Worm (Caenorhabditis elegans) whole organism, L4/young adult: Measurements from ENCODE around the gene W02D7.8.
"Not testable (repeated sequence)": the region's sequence is repeated elsewhere in the genome, so short reads cannot be mapped to it uniquely, and the experiment has no call there.

ENCODE experiments used
- W03F9.2 ChIP-seq: fragments of 150-350 bp; optimal IDR thresholded peaks from 2 replicates; lab custom pipeline; 2014; ENCODE audit warnings: missing biosample characterization, missing genetic modification characterization
- dao-5 ChIP-seq: sonication (generic microtip); optimal IDR thresholded peaks from 2 replicates; lab custom pipeline; 2016; ENCODE audit warnings: missing genotype, missing genetic modification characterization, moderate library complexity, missing compliant biosample characterization
- him-1 ChIP-seq: sonication (generic microtip); optimal IDR thresholded peaks from 2 replicates; lab custom pipeline; 2016; ENCODE audit warnings: missing genotype, missing genetic modification reagents, missing genetic modification characterization, missing compliant biosample characterization

W02D7.8 gene

ce11 chrV:8306366-8306765 lies at the start of gene W02D7.8:
W02D7.8 (minus strand) TSS chrV:8306466.
- TF ChIP-seq him-1 (tag; lab: Kevin White, UChicago) (no peak), W03F9.2 (tag; lab: Kevin White, UChicago) (no peak), dao-5 (tag; lab: Kevin White, UChicago) (no peak)

ce11 chrV:8355435-8356212 lies 49.4 kb upstream of the W02D7.8 start, which contains the start of gene mom-2:
mom-2 (plus strand) TSS chrV:8355988.
- no peak for TF ChIP-seq W03F9.2 (tag; lab: Kevin White, UChicago)
- no peak for TF ChIP-seq him-1 (tag; lab: Kevin White, UChicago)
- TF ChIP-seq dao-5 (tag; lab: Kevin White, UChicago), result no peak

ce11 chrV:8351371-8351770 lies 45.1 kb upstream of the W02D7.8 start, which contains the start of gene srsx-22:
srsx-22 (plus strand) TSS chrV:8351671.
- TF ChIP-seq W03F9.2 (tag; lab: Kevin White, UChicago) (no peak), him-1 (tag; lab: Kevin White, UChicago) (no peak), dao-5 (tag; lab: Kevin White, UChicago) (no peak)

ce11 chrV:8349950-8350349 lies 43.7 kb upstream of the W02D7.8 start:
- TF ChIP-seq dao-5 (tag; lab: Kevin White, UChicago), result no peak
- no peak for TF ChIP-seq him-1 (tag; lab: Kevin White, UChicago)

DNA sequence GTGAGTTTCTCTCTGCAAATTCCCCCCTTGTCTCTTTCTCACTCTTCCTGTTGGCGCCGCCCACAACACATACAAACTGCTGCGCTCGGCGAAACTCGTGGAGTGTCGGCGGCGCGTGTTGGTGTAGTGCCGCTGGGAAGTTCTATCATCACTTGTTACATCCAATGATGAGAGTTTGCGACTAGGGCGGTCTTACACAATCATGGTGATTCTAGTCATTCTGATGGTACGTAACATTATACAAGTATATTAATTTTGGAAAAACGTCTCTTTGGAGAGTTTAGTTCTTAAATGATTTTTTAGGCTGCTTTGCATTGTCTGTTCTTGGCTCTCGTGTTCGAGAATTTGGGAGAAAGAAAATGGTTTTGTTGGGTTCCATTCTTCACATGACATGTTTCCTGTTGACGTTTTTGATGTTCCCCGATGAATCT lies 42.7 kb upstream of the W02D7.8 start:
- TF ChIP-seq him-1 (tag; lab: Kevin White, UChicago) (peak; percentile 50), W03F9.2 (tag; lab: Kevin White, UChicago) (peak; percentile 67), dao-5 (tag; lab: Kevin White, UChicago) (no peak)

DNA sequence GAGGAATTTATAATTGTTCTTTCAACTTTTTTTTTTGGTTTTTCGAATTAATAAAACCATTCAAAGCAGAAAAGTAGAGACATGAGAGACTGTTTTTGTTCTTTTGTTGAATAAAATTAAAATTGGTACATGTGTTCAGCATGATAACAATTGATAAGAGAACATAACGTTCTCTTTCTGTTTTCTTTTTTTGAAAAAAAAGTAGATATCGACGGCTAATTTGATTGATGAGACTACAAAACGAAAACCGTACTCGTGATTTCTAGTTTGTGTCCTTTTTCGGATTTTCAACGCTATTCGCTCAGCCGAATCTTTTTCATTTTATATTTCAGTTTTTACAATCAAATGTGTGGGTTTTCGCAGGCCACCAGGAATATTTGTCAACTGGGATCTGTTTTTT lies 39.2 kb upstream of the W02D7.8 start, which contains the start of gene C08D8.1:
C08D8.1 (plus strand) TSS at position 324 of the 400 bp plus-strand sequence.
- TF ChIP-seq dao-5 (tag; lab: Kevin White, UChicago), result no peak
- no peak for TF ChIP-seq him-1 (tag; lab: Kevin White, UChicago)
- no peak for TF ChIP-seq W03F9.2 (tag; lab: Kevin White, UChicago)

DNA sequence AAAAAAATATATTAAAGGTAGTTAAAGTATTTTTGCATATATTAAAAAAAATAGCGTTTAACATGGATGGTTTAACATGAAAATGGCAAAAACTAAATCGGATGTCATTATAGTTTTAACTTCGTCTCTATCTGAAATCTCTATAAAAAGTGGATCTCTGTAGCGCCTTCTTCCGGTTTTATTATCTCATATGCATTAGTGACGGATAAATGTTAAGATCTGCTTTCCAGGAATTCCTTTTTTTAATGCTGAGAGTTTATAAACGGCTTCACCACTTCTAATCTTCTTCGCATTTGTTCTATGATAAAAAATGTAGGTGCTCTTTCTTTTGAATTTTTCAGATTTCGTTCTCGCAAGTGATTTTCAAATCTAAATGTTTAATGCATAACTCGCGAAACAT lies 36.1 kb upstream of the W02D7.8 start:
- TF ChIP-seq him-1 (tag; lab: Kevin White, UChicago), result no peak
- TF ChIP-seq W03F9.2 (tag; lab: Kevin White, UChicago), result no peak
- TF ChIP-seq dao-5 (tag; lab: Kevin White, UChicago), result no peak

DNA sequence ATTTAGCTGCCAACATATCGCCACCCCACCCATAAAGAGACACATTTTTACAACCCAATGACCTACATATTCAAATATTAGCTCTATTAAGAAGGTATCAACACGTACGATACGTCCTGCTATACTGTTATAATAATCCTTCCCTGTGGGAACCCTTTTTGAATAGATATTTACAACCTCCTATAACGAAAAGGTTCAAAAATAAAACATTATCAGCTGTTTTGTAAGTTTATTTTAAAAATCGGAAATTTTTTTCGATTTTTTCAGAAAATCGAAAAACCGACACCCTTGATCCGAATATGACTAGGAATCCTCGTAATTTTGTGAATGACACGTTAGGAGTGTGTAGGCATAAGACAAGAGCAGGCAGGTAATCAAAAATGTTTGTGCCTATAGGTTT lies 34.7 kb upstream of the W02D7.8 start, which contains the start of gene C08D8.7:
C08D8.7 (plus strand) TSS at position 301 of the 400 bp plus-strand sequence.
- not testable (repeated sequence) for TF ChIP-seq W03F9.2, dao-5, him-1 (tag; lab: Kevin White, UChicago)

DNA sequence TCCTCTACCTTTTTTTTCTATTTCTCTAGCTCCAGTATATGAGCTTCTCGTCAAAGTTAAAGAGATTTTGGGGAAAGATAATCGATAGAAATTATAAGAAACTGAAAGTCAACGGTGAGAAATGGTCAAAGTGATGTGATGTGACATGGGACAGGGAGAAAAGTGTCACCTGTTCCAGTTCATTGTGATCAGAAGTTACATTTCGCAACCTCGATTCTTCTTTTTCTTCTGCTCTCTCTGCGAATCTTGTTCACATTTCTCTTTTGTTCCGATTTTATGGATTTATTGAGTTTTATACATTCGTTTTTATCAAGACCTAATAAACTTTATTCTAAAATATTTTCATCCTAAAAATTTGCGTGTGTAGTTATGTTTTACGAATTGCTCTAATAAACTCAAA lies 29.4 kb upstream of the W02D7.8 start:
- TF ChIP-seq him-1 (tag; lab: Kevin White, UChicago) (no peak), W03F9.2 (tag; lab: Kevin White, UChicago) (no peak), dao-5 (tag; lab: Kevin White, UChicago) (no peak)

DNA sequence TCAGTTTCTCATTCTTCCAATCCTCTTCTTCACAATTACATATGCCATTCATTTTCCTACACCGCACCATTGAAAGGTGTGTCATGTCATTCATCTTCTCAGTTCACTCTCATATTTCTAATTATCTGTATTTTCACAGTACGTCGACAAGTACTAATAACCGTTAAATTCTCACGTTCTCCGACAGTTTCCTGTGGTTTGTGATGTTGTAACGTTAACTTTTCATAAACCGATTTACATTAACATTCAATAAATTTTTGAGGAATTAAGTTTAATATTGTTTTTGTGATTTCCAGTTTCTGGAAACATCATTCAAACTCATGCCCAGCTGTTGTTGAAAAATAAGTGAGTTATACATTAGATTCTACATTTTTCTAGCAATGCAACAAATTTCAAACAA lies 28.1 kb upstream of the W02D7.8 start, which contains the start of gene tmd-2:
tmd-2 (plus strand) TSS at position 301 of the 400 bp plus-strand sequence.
- no peak for TF ChIP-seq W03F9.2 (tag; lab: Kevin White, UChicago)
- TF ChIP-seq him-1 (tag; lab: Kevin White, UChicago), result no peak
- no peak for TF ChIP-seq dao-5 (tag; lab: Kevin White, UChicago)

DNA sequence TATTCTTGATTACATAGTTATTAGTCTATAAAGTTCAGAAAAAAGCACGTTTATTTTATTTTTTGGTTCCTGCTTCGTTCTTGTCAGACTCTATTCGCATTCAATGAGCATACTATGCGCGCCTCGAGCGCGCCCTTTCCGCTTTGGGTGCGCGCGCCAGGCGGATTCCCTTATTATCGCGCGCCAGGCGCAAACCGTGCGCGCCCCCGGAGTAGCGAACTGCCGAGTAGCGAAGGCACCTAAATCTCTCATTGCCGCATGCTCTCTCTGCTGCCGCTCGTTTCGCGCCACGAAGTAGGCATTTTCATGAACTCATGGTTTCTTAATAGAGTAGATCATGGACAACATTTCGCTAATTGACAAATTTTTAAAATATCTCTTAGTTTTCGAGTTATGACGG lies 20.8 kb upstream of the W02D7.8 start:
- no peak for TF ChIP-seq dao-5 (tag; lab: Kevin White, UChicago)

DNA sequence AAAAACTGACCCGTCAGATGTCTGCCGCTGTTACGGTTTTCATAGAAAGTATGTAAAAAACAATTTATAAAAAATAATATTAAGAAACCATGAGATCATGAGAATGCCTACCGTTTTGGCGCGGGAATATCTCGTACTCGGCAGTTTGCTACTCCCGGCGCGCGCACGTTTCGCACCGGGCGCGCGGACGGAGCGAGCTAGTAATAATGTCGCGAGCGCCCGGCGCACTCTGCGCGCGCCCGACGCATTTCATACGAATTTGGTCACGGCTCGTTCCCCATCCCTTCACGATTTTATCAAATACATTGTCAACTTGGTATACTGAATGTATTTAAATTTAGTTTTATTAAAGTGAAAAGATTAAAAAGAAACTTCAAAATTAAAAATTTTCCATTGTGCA lies 19.6 kb upstream of the W02D7.8 start:
- no peak for TF ChIP-seq dao-5 (tag; lab: Kevin White, UChicago)
- no peak for TF ChIP-seq him-1 (tag; lab: Kevin White, UChicago)
- no peak for TF ChIP-seq W03F9.2 (tag; lab: Kevin White, UChicago)

DNA sequence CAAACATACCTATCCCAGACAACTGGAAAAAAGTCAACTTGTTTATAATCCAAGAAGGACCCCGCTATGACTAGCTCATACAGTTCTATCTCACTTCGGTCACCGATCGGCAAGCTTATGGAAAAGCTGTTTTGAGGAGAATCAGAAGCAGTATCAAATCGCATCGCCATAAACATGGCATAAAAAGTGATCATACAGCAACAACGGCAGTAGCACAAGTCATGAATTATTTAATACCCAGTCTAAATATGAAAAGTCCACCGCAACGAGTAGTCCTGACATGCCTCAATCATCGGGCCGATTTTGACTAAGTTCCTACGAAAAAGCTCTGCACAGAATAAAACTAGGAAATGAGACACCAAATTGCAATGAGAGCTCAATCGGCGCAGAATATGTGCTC lies 17.3 kb upstream of the W02D7.8 start:
- TF ChIP-seq dao-5 (tag; lab: Kevin White, UChicago), result no peak
- TF ChIP-seq W03F9.2 (tag; lab: Kevin White, UChicago), result no peak
- no peak for TF ChIP-seq him-1 (tag; lab: Kevin White, UChicago)

ce11 chrV:8318135-8318534 lies 11.9 kb upstream of the W02D7.8 start, which contains the start of gene clec-219:
clec-219 (plus strand) TSS chrV:8318435.
- no peak for TF ChIP-seq him-1 (tag; lab: Kevin White, UChicago)
- TF ChIP-seq W03F9.2 (tag; lab: Kevin White, UChicago), result no peak
- no peak for TF ChIP-seq dao-5 (tag; lab: Kevin White, UChicago)
